Fruit fly (Drosophila melanogaster) whole organism, embryonic: Measurements from ENCODE around the gene Srp14.

ENCODE experiments used
- Adf1 ChIP-seq: fragments of 200-800 bp; sonication (Bioruptor generic); IDR thresholded peaks from 2 replicates; pipeline ENCODE4 v1.3.6; 2022; ENCODE audit warnings: missing biosample characterization, missing genetic modification characterization
- Atf-2 ChIP-seq: fragments of 200-800 bp; sonication (Bioruptor generic); optimal IDR thresholded peaks from 2 replicates; lab custom pipeline; 2016; ENCODE audit warnings: missing biosample characterization, missing genetic modification characterization
- B-H2 ChIP-seq: fragments of 200-800 bp; sonication (Bioruptor generic); optimal IDR thresholded peaks from 2 replicates; lab custom pipeline; 2018; ENCODE audit warnings: missing biosample characterization, mild to moderate bottlenecking, missing genetic modification characterization
- CG1024 ChIP-seq: fragments of 200-800 bp; sonication (Bioruptor generic); IDR thresholded peaks from 2 replicates; pipeline ENCODE4 v1.3.6; 2022; ENCODE audit warnings: missing biosample characterization, missing genetic modification characterization
- CG10274 ChIP-seq: fragments of 200-800 bp; sonication (Bioruptor generic); optimal IDR thresholded peaks from 3 replicates; lab custom pipeline; 2017; ENCODE audit warnings: missing biosample characterization, mild to moderate bottlenecking, missing genetic modification characterization
- CG10654 ChIP-seq: fragments of 200-800 bp; sonication (Bioruptor generic); optimal IDR thresholded peaks from 2 replicates; lab custom pipeline; 2016; ENCODE audit warnings: missing biosample characterization, missing genetic modification characterization
- CG11723 ChIP-seq: fragments of 200-800 bp; sonication (Bioruptor generic); optimal IDR thresholded peaks from 2 replicates; lab custom pipeline; 2017; ENCODE audit warnings: missing biosample characterization, mild to moderate bottlenecking, missing genetic modification characterization
- CG12104 ChIP-seq: fragments of 200-800 bp; sonication (Bioruptor generic); optimal IDR thresholded peaks from 3 replicates; lab custom pipeline; 2016; ENCODE audit warnings: missing biosample characterization, missing genetic modification characterization
- CG12155 ChIP-seq: fragments of 200-800 bp; sonication (Bioruptor generic); optimal IDR thresholded peaks from 3 replicates; lab custom pipeline; 2016; ENCODE audit warnings: missing biosample characterization, missing genetic modification characterization
- CG13424 ChIP-seq: fragments of 200-800 bp; sonication (Bioruptor generic); optimal IDR thresholded peaks from 2 replicates; lab custom pipeline; 2019; ENCODE audit warnings: missing biosample characterization, mild to moderate bottlenecking, missing genetic modification characterization, moderate library complexity
- CG15011 ChIP-seq: fragments of 200-800 bp; sonication (Bioruptor generic); optimal IDR thresholded peaks from 3 replicates; lab custom pipeline; 2018; ENCODE audit warnings: missing biosample characterization, mild to moderate bottlenecking, missing genetic modification characterization
- CG1603 ChIP-seq: fragments of 200-800 bp; sonication (Bioruptor generic); optimal IDR thresholded peaks from 2 replicates; lab custom pipeline; 2019; ENCODE audit warnings: missing biosample characterization, mild to moderate bottlenecking, missing genetic modification characterization, moderate library complexity
- CG17361 ChIP-seq: fragments of 200-800 bp; sonication (Bioruptor generic); IDR thresholded peaks from 3 replicates; pipeline ENCODE4 v1.3.6; 2022; ENCODE audit warnings: missing biosample characterization, missing genetic modification characterization
- CG17912 ChIP-seq: fragments of 200-800 bp; sonication (Bioruptor generic); optimal IDR thresholded peaks from 2 replicates; lab custom pipeline; 2018; ENCODE audit warnings: missing biosample characterization, mild to moderate bottlenecking, missing genetic modification characterization
- CG1832 ChIP-seq: fragments of 200-800 bp; sonication (Bioruptor generic); optimal IDR thresholded peaks from 2 replicates; lab custom pipeline; 2017; ENCODE audit warnings: missing biosample characterization, mild to moderate bottlenecking, missing genetic modification characterization, inconsistent platforms
- CG6683 ChIP-seq: fragments of 200-800 bp; sonication (Bioruptor generic); optimal IDR thresholded peaks from 2 replicates; lab custom pipeline; 2017; ENCODE audit warnings: missing biosample characterization, mild to moderate bottlenecking, missing genetic modification characterization, missing genetic modification reagents
- CG7786 ChIP-seq: fragments of 200-800 bp; sonication (Bioruptor generic); optimal IDR thresholded peaks from 2 replicates; lab custom pipeline; 2016; ENCODE audit warnings: missing biosample characterization, missing genetic modification characterization
- CG7839 ChIP-seq: fragments of 200-800 bp; sonication (Bioruptor generic); optimal IDR thresholded peaks from 3 replicates; lab custom pipeline; 2018; ENCODE audit warnings: missing biosample characterization, mild to moderate bottlenecking, missing genetic modification characterization, moderate library complexity
- CTCF ChIP-seq: fragments of 200-800 bp; sonication (Bioruptor generic); optimal IDR thresholded peaks from 2 replicates; lab custom pipeline; 2017; ENCODE audit warnings: missing biosample characterization, mild to moderate bottlenecking, missing genetic modification characterization, moderate library complexity
- D ChIP-seq, 2 experiments: fragments of 200-800 bp in 1 of 2; fragments of >200 bp in 1 of 2; sonication (Bioruptor generic) in 1 of 2; optimal IDR thresholded peaks; 2 replicates in 1 of 2; 3 replicates in 1 of 2; lab custom pipeline; 2017; ENCODE audit warnings: mild to moderate bottlenecking in 1 of 2, missing biosample characterization in 1 of 2, missing genetic modification characterization in 1 of 2, missing genetic modification reagents in 1 of 2
- E2f1 ChIP-seq: fragments of 200-800 bp; sonication (Bioruptor generic); IDR thresholded peaks from 2 replicates; pipeline ENCODE4 v1.3.6; 2022; ENCODE audit warnings: missing biosample characterization, missing genetic modification characterization
- E2f2 ChIP-seq: fragments of 200-800 bp; sonication (Bioruptor generic); IDR thresholded peaks from 2 replicates; pipeline ENCODE4 v1.3.6; 2022; ENCODE audit warnings: missing biosample characterization, missing genetic modification characterization
- ERR ChIP-seq: fragments of 200-800 bp; sonication (Bioruptor generic); optimal IDR thresholded peaks from 2 replicates; lab custom pipeline; 2016; ENCODE audit warnings: missing biosample characterization, missing genetic modification characterization
- Fer2 ChIP-seq: fragments of 200-800 bp; sonication (Bioruptor generic); optimal IDR thresholded peaks from 2 replicates; lab custom pipeline; 2018; ENCODE audit warnings: missing biosample characterization, mild to moderate bottlenecking, missing genetic modification characterization, moderate library complexity
- Gug ChIP-seq: fragments of 200-800 bp; sonication (Bioruptor generic); IDR thresholded peaks from 4 replicates; pipeline ENCODE4 v1.3.6; 2022; ENCODE audit warnings: missing biosample characterization, missing genetic modification characterization
- HLH3B ChIP-seq: fragments of 200-800 bp; sonication (Bioruptor generic); IDR thresholded peaks from 2 replicates; pipeline ENCODE4 v1.3.6; 2022; ENCODE audit warnings: missing biosample characterization, missing genetic modification characterization
- Hsf ChIP-seq: fragments of 200-800 bp; sonication (Bioruptor generic); optimal IDR thresholded peaks from 3 replicates; lab custom pipeline; 2016; ENCODE audit warnings: missing biosample characterization, missing genetic modification characterization
- MESR4 ChIP-seq: fragments of 200-800 bp; sonication (Bioruptor generic); optimal IDR thresholded peaks from 2 replicates; lab custom pipeline; 2018; ENCODE audit warnings: missing biosample characterization, mild to moderate bottlenecking, missing genetic modification characterization, moderate library complexity
- Meics ChIP-seq: fragments of 200-800 bp; sonication (Bioruptor generic); optimal IDR thresholded peaks from 2 replicates; lab custom pipeline; 2017; ENCODE audit warnings: missing biosample characterization, mild to moderate bottlenecking, missing genetic modification characterization
- Mes4 ChIP-seq: fragments of 200-800 bp; sonication (Bioruptor generic); optimal IDR thresholded peaks from 2 replicates; lab custom pipeline; 2016; ENCODE audit warnings: missing biosample characterization, missing genetic modification characterization
- Opbp ChIP-seq: fragments of 200-800 bp; sonication (Bioruptor generic); IDR thresholded peaks from 3 replicates; pipeline ENCODE4 v1.3.6; 2022; ENCODE audit warnings: missing biosample characterization, missing genetic modification characterization; ENCODE audit not compliant: partially characterized antibody
- Pdp1 ChIP-seq, 2 experiments: fragments of 200-800 bp; sonication (Bioruptor generic); optimal IDR thresholded peaks; 3 replicates each; lab custom pipeline; 2016; ENCODE audit warnings: missing biosample characterization in 2 of 2, missing genetic modification characterization in 2 of 2, mild to moderate bottlenecking in 1 of 2, moderate library complexity in 1 of 2
- Ravus ChIP-seq: fragments of 200-800 bp; sonication (Bioruptor generic); IDR thresholded peaks from 2 replicates; pipeline ENCODE4 v1.3.6; 2022; ENCODE audit warnings: missing biosample characterization, missing genetic modification characterization
- Sin3A ChIP-seq: fragments of >200 bp; optimal IDR thresholded peaks from 2 replicates; lab custom pipeline; 2018
- Sry-β ChIP-seq: fragments of 200-800 bp; sonication (Bioruptor generic); optimal IDR thresholded peaks from 2 replicates; lab custom pipeline; 2018; ENCODE audit warnings: missing biosample characterization, mild to moderate bottlenecking, missing genetic modification characterization, moderate library complexity
- TFAM ChIP-seq: fragments of 200-800 bp; sonication (Bioruptor generic); optimal IDR thresholded peaks from 2 replicates; lab custom pipeline; 2017; ENCODE audit warnings: missing biosample characterization, missing genetic modification characterization, inconsistent platforms
- Trl ChIP-seq, 3 experiments: fragments of >200 bp in 2 of 3; fragments of 200-800 bp in 1 of 3; sonication (Bioruptor generic) in 1 of 3; optimal IDR thresholded peaks; 2 replicates in 1 of 3; 3 replicates in 2 of 3; lab custom pipeline; 2016 to 2017; ENCODE audit warnings: missing biosample characterization in 1 of 3, missing genetic modification characterization in 1 of 3
- Usf ChIP-seq: fragments of 200-800 bp; sonication (Bioruptor generic); optimal IDR thresholded peaks from 2 replicates; lab custom pipeline; 2017; ENCODE audit warnings: missing genotype, missing biosample characterization, missing genetic modification characterization
- YL-1 ChIP-seq: fragments of 200-800 bp; sonication (Bioruptor generic); optimal IDR thresholded peaks from 3 replicates; lab custom pipeline; 2017; ENCODE audit warnings: missing biosample characterization, mild to moderate bottlenecking, missing genetic modification characterization
- amos ChIP-seq: fragments of 200-800 bp; sonication (Bioruptor generic); IDR thresholded peaks from 2 replicates; pipeline ENCODE4 v1.3.6; 2022; ENCODE audit warnings: missing biosample characterization, missing genetic modification characterization; ENCODE audit not compliant: partially characterized antibody
- bcd ChIP-seq: fragments of 200-800 bp; sonication (Bioruptor generic); optimal IDR thresholded peaks from 2 replicates; lab custom pipeline; 2017; ENCODE audit warnings: missing biosample characterization, mild to moderate bottlenecking, missing genetic modification characterization
- bigmax ChIP-seq: fragments of 200-800 bp; sonication (Bioruptor generic); optimal IDR thresholded peaks from 2 replicates; lab custom pipeline; 2018; ENCODE audit warnings: missing biosample characterization, mild to moderate bottlenecking, missing genetic modification characterization
- chinmo ChIP-seq: fragments of 200-800 bp; sonication (Bioruptor generic); IDR thresholded peaks from 4 replicates; pipeline ENCODE4 v1.3.6; 2022; ENCODE audit warnings: missing biosample characterization, missing genetic modification characterization; ENCODE audit not compliant: partially characterized antibody
- dm ChIP-seq: fragments of 200-800 bp; sonication (Bioruptor generic); optimal IDR thresholded peaks from 3 replicates; lab custom pipeline; 2016; ENCODE audit warnings: missing biosample characterization, missing genetic modification characterization
- knrl ChIP-seq: fragments of 200-800 bp; sonication (Bioruptor generic); IDR thresholded peaks from 3 replicates; pipeline ENCODE4 v1.3.6; 2022; ENCODE audit warnings: missing biosample characterization, missing genetic modification characterization; ENCODE audit not compliant: partially characterized antibody
- mld ChIP-seq: fragments of 200-800 bp; sonication (Bioruptor generic); IDR thresholded peaks from 3 replicates; pipeline ENCODE4 v1.3.6; 2022; ENCODE audit warnings: missing biosample characterization, missing genetic modification characterization; ENCODE audit not compliant: partially characterized antibody
- nmo ChIP-seq: fragments of 200-800 bp; sonication (Bioruptor generic); optimal IDR thresholded peaks from 2 replicates; lab custom pipeline; 2018; ENCODE audit warnings: missing biosample characterization, mild to moderate bottlenecking, missing genetic modification characterization, moderate library complexity
- sim ChIP-seq: fragments of 200-800 bp; sonication (Bioruptor generic); IDR thresholded peaks from 2 replicates; pipeline ENCODE4 v1.3.6; 2022; ENCODE audit warnings: missing biosample characterization, missing genetic modification characterization
- toy ChIP-seq: fragments of 200-800 bp; sonication (Bioruptor generic); IDR thresholded peaks from 2 replicates; pipeline ENCODE4 v1.3.6; 2022; ENCODE audit warnings: missing biosample characterization, missing genetic modification characterization
- vnd ChIP-seq: fragments of 200-800 bp; sonication (Bioruptor generic); IDR thresholded peaks from 3 replicates; pipeline ENCODE4 v1.3.6; 2022; ENCODE audit warnings: missing biosample characterization, missing genetic modification characterization; ENCODE audit not compliant: partially characterized antibody

Srp14 gene

dm6 chr3R:20579816-20580215, at the start of gene Srp14, which contains the start of gene EloB (continued):
- TF ChIP-seq Ravus (GFP tag; lab: Robert Waterston, UW) (no peak), bigmax (peak; percentile 2), CG12155 (GFP tag; lab: Kevin White, UChicago) (peak; percentile 77), Gug (peak; percentile 86), CG15011 (GFP tag; lab: Kevin White, UChicago) (no peak), CG13424 (tag; lab: Kevin White, UChicago) (peak; percentile 88), Fer2 (tag; lab: Kevin White, UChicago) (peak; percentile 84), CG1832 (GFP tag; lab: Kevin White, UChicago) (no peak), Opbp (GFP tag; lab: Robert Waterston, UW) (peak; percentile 97), sim (GFP tag; lab: Robert Waterston, UW) (no peak), CG10654 (peak; percentile 71), Sin3A (lab: Kevin White, UChicago) (peak; percentile 95), Sry-β (GFP tag; lab: Kevin White, UChicago) (no peak), CG1024 (GFP tag; lab: Robert Waterston, UW) (peak; percentile 75), E2f1 (GFP tag; lab: Robert Waterston, UW) (peak; percentile 77), Atf-2 (GFP tag; lab: Kevin White, UChicago) (peak; percentile 47), TFAM (GFP tag; lab: Kevin White, UChicago) (peak; percentile 69), Usf (peak; percentile 19), vnd (peak; percentile 94), bcd (peak; percentile 72), dm (GFP tag; lab: Kevin White, UChicago) (peak; percentile 62), YL-1 (GFP tag; lab: Kevin White, UChicago) (peak; percentile 95), knrl (GFP tag; lab: Robert Waterston, UW) (peak; percentile 98), CG11723 (GFP tag; lab: Kevin White, UChicago) (peak; percentile 64), CTCF (GFP tag; lab: Kevin White, UChicago) (peak; percentile 19), Trl (optimal IDR thresholded peaks at IDR 0.05; lab: Kevin White, UChicago) (no peak), Trl (GFP tag; optimal IDR thresholded peaks at IDR 0.05; lab: Kevin White, UChicago) (peak; percentile 69), CG17912 (GFP tag; lab: Kevin White, UChicago) (peak; percentile 64), CG17361 (GFP tag; lab: Robert Waterston, UW) (peak; percentile 83), CG6683 (GFP tag; lab: Kevin White, UChicago) (peak; percentile 45), CG1603 (tag; lab: Kevin White, UChicago) (peak; percentile 85), mld (GFP tag; lab: Robert Waterston, UW) (peak; percentile 92), HLH3B (GFP tag; lab: Robert Waterston, UW) (peak; percentile 63), CG10274 (no peak), Meics (peak; percentile 81), D (optimal IDR thresholded peaks at IDR 0.05; lab: Kevin White, UChicago) (no peak), D (GFP tag; optimal IDR thresholded peaks at IDR 0.05; lab: Kevin White, UChicago) (peak; percentile 24), Adf1 (GFP tag; lab: Robert Waterston, UW) (peak; percentile 57), amos (peak; percentile 97), nmo (GFP tag; lab: Kevin White, UChicago) (peak; percentile 89), Pdp1 (GFP tag; optimal IDR thresholded peaks at IDR 0.05; lab: Kevin White, UChicago) (peak; percentile 77 to 81), toy (GFP tag; lab: Robert Waterston, UW) (0 out of 2 replicates have a peak, but pooled peaks have one; percentile 9), CG7786 (GFP tag; lab: Kevin White, UChicago) (peak; percentile 82), E2f2 (GFP tag; lab: Robert Waterston, UW) (peak; percentile 70), CG12104 (GFP tag; lab: Kevin White, UChicago) (peak; percentile 56), ERR (peak; percentile 68), Mes4 (GFP tag; lab: Kevin White, UChicago) (peak; percentile 68), Hsf (peak; percentile 89), MESR4 (GFP tag; lab: Kevin White, UChicago) (peak; percentile 90), chinmo (GFP tag; lab: Robert Waterston, UW) (peak; percentile 92), B-H2 (GFP tag; lab: Kevin White, UChicago) (peak; percentile 90), CG7839 (peak; percentile 77)
